Comparison of ENCODE assay signal across 1 fruit fly cellular context in genomic region chr2L:13191894-13192293, dm6.
TF ChIP-seq lines count a peak whose summit lies in the region.

TSS of gene CG16974 (minus strand) at chr2L:13191979.
TSS of gene Edem2 (plus strand) at chr2L:13192201.

TF ChIP-seq in whole organism, embryonic, 481 proteins besides CTCF, POLR2A, EP300 and RAD21 (continued from another document and continues in another):
- TF ChIP-seq Hmr (GFP tag; optimal IDR thresholded peaks at IDR 0.05; lab: Kevin White, UChicago) (no peak), ap (GFP tag; IDR thresholded peaks at IDR 0.05; lab: Robert Waterston, UW) (peak; percentile 63), Hmx (GFP tag; optimal IDR thresholded peaks at IDR 0.05; lab: Kevin White, UChicago) (no peak), crc (GFP tag; optimal IDR thresholded peaks at IDR 0.05; lab: Kevin White, UChicago) (no peak), CG9215 (GFP tag; IDR thresholded peaks at IDR 0.05; lab: Robert Waterston, UW) (peak; percentile 70), Elba2 (GFP tag; optimal IDR thresholded peaks at IDR 0.05; lab: Kevin White, UChicago) (peak; percentile 22), fd96Cb (tag; optimal IDR thresholded peaks at IDR 0.05; lab: Kevin White, UChicago) (peak; percentile 57), CG16779 (GFP tag; IDR thresholded peaks at IDR 0.05; lab: Robert Waterston, UW) (no peak), dm (GFP tag; optimal IDR thresholded peaks at IDR 0.05; lab: Kevin White, UChicago) (peak; percentile 5), Ssrp (tag; optimal IDR thresholded peaks at IDR 0.05; lab: Kevin White, UChicago) (peak; percentile 60), mirr (GFP tag; optimal IDR thresholded peaks at IDR 0.05; lab: Kevin White, UChicago) (no peak), CG13287 (GFP tag; IDR thresholded peaks at IDR 0.05; lab: Robert Waterston, UW; ENCODE audit: partially characterized antibody) (peak; percentile 34; the same call in 1 of the 2 replicates), Doc2 (GFP tag; IDR thresholded peaks at IDR 0.05; lab: Robert Waterston, UW) (no peak), CG2712 (tag; optimal IDR thresholded peaks at IDR 0.05; lab: Kevin White, UChicago) (no peak), wdn (GFP tag; IDR thresholded peaks at IDR 0.05; lab: Robert Waterston, UW) (peak; percentile 78), slou (GFP tag; optimal IDR thresholded peaks at IDR 0.05; lab: Kevin White, UChicago) (peak; percentile 70), Dfd (GFP tag; optimal IDR thresholded peaks at IDR 0.05; lab: Kevin White, UChicago) (no peak), Adf1 (GFP tag; IDR thresholded peaks at IDR 0.05; lab: Robert Waterston, UW) (peak; percentile 34; the same call in 1 of the 2 replicates), CG14965 (GFP tag; optimal IDR thresholded peaks at IDR 0.05; lab: Kevin White, UChicago; ENCODE audit: borderline replicate concordance) (no peak), CG6254 (GFP tag; optimal IDR thresholded peaks at IDR 0.05; lab: Kevin White, UChicago) (no peak), CG6683 (GFP tag; optimal IDR thresholded peaks at IDR 0.05; lab: Kevin White, UChicago) (peak; percentile 25), hb (GFP tag; IDR thresholded peaks at IDR 0.05; lab: Robert Waterston, UW; ENCODE audit: partially characterized antibody) (no peak), chinmo (GFP tag; IDR thresholded peaks at IDR 0.05; lab: Robert Waterston, UW; ENCODE audit: partially characterized antibody) (no peak), aop (GFP tag; IDR thresholded peaks at IDR 0.05; lab: Robert Waterston, UW) (no peak), CG12942 (GFP tag; optimal IDR thresholded peaks at IDR 0.05; lab: Kevin White, UChicago) (peak; percentile 74), MTF-1 (GFP tag; optimal IDR thresholded peaks at IDR 0.05; lab: Kevin White, UChicago; ENCODE audit: borderline replicate concordance) (no peak), stwl (tag; optimal IDR thresholded peaks at IDR 0.05; lab: Kevin White, UChicago) (peak; percentile 88), dmrt99B (tag; optimal IDR thresholded peaks at IDR 0.05; lab: Kevin White, UChicago) (no peak), nerfin-2 (GFP tag; IDR thresholded peaks at IDR 0.05; lab: Robert Waterston, UW; ENCODE audit: partially characterized antibody) (no peak), pb (GFP tag; optimal IDR thresholded peaks at IDR 0.05; lab: Kevin White, UChicago) (no peak), CG12219 (GFP tag; optimal IDR thresholded peaks at IDR 0.05; lab: Kevin White, UChicago) (no peak), CG10321 (GFP tag; IDR thresholded peaks at IDR 0.05; lab: Robert Waterston, UW) (no peak), hkb (optimal IDR thresholded peaks at IDR 0.05; lab: Kevin White, UChicago) (no peak), hkb (GFP tag; IDR thresholded peaks at IDR 0.05; lab: Robert Waterston, UW) (peak; percentile 69), cas (GFP tag; IDR thresholded peaks at IDR 0.05; lab: Robert Waterston, UW) (no peak), otp (GFP tag; IDR thresholded peaks at IDR 0.05; lab: Robert Waterston, UW) (0 out of 3 replicates have a peak, but pooled peaks have one; percentile 53), gem (tag; optimal IDR thresholded peaks at IDR 0.05; lab: Kevin White, UChicago) (no peak), CG2116 (GFP tag; optimal IDR thresholded peaks at IDR 0.05; lab: Kevin White, UChicago) (peak; percentile 74), gcm2 (GFP tag; optimal IDR thresholded peaks at IDR 0.05; lab: Kevin White, UChicago) (no peak), CG8290 (GFP tag; optimal IDR thresholded peaks at IDR 0.05; lab: Kevin White, UChicago) (no peak), CG8290 (tag; optimal IDR thresholded peaks at IDR 0.05; lab: Kevin White, UChicago) (no peak), CG13424 (tag; optimal IDR thresholded peaks at IDR 0.05; lab: Kevin White, UChicago) (peak; percentile 73), CG3407 (GFP tag; optimal IDR thresholded peaks at IDR 0.05; lab: Kevin White, UChicago) (no peak), Dad (GFP tag; optimal IDR thresholded peaks at IDR 0.05; lab: Kevin White, UChicago) (no peak), jumu (GFP tag; optimal IDR thresholded peaks at IDR 0.05; lab: Kevin White, UChicago) (peak; percentile 3), CG30020 (tag; optimal IDR thresholded peaks at IDR 0.05; lab: Kevin White, UChicago) (peak; percentile 66), Xbp1 (GFP tag; optimal IDR thresholded peaks at IDR 0.05; lab: Kevin White, UChicago) (peak; percentile 85), CG2199 (GFP tag; IDR thresholded peaks at IDR 0.05; lab: Robert Waterston, UW) (no peak), CG17186 (GFP tag; optimal IDR thresholded peaks at IDR 0.05; lab: Kevin White, UChicago) (peak; percentile 28), CG12391 (tag; optimal IDR thresholded peaks at IDR 0.05; lab: Kevin White, UChicago) (peak; percentile 91), CG18764 (GFP tag; optimal IDR thresholded peaks at IDR 0.05; lab: Kevin White, UChicago) (peak; percentile 74), CG31388 (GFP tag; optimal IDR thresholded peaks at IDR 0.05; lab: Kevin White, UChicago) (peak; percentile 33), fu2 (GFP tag; optimal IDR thresholded peaks at IDR 0.05; lab: Kevin White, UChicago) (no peak), vfl (GFP tag; optimal IDR thresholded peaks at IDR 0.05; lab: Kevin White, UChicago) (peak; percentile 70), Tbp (GFP tag; optimal IDR thresholded peaks at IDR 0.05; lab: Kevin White, UChicago) (no peak), Sox100B (GFP tag; optimal IDR thresholded peaks at IDR 0.05; lab: Kevin White, UChicago) (no peak), Mrtf (GFP tag; IDR thresholded peaks at IDR 0.05; lab: Robert Waterston, UW) (peak; percentile 52; the same call in 1 of the 3 replicates), btn (GFP tag; optimal IDR thresholded peaks at IDR 0.05; lab: Kevin White, UChicago) (no peak), CG17912 (GFP tag; optimal IDR thresholded peaks at IDR 0.05; lab: Kevin White, UChicago) (no peak), CG10274 (GFP tag; optimal IDR thresholded peaks at IDR 0.05; lab: Kevin White, UChicago) (no peak), CG7271 (tag; optimal IDR thresholded peaks at IDR 0.05; lab: Kevin White, UChicago) (peak; percentile 87), danr (GFP tag; IDR thresholded peaks at IDR 0.05; lab: Robert Waterston, UW) (peak; percentile 21; the same call in 1 of the 2 replicates), CG10979 (tag; optimal IDR thresholded peaks at IDR 0.05; lab: Kevin White, UChicago) (peak; percentile 60), NK7.1 (GFP tag; optimal IDR thresholded peaks at IDR 0.05; lab: Kevin White, UChicago) (no peak), sr (GFP tag; IDR thresholded peaks at IDR 0.05; lab: Robert Waterston, UW) (no peak), CG1024 (GFP tag; IDR thresholded peaks at IDR 0.05; lab: Robert Waterston, UW) (no peak), odd (GFP tag; optimal IDR thresholded peaks at IDR 0.05; lab: Kevin White, UChicago) (no peak), Hand (GFP tag; optimal IDR thresholded peaks at IDR 0.05; lab: Kevin White, UChicago) (no peak), CG12236 (GFP tag; optimal IDR thresholded peaks at IDR 0.05; lab: Kevin White, UChicago) (no peak), sqz (GFP tag; optimal IDR thresholded peaks at IDR 0.05; lab: Kevin White, UChicago) (no peak), ash1 (GFP tag; optimal IDR thresholded peaks at IDR 0.05; lab: Kevin White, UChicago) (no peak), crp (GFP tag; optimal IDR thresholded peaks at IDR 0.05; lab: Kevin White, UChicago) (peak in 1 of 2 experiments; percentile 73), dysf (GFP tag; IDR thresholded peaks at IDR 0.05; lab: Robert Waterston, UW) (peak; percentile 66; the same call in 1 of the 3 replicates), bsh (GFP tag; optimal IDR thresholded peaks at IDR 0.05; lab: Kevin White, UChicago) (no peak), CG9437 (GFP tag; optimal IDR thresholded peaks at IDR 0.05; lab: Kevin White, UChicago) (peak; percentile 25), crol (GFP tag; IDR thresholded peaks at IDR 0.05; lab: Robert Waterston, UW) (no peak), ro (GFP tag; IDR thresholded peaks at IDR 0.05; lab: Robert Waterston, UW) (no peak), E2f1 (GFP tag; IDR thresholded peaks at IDR 0.05; lab: Robert Waterston, UW) (peak; percentile 64), CG11247 (GFP tag; IDR thresholded peaks at IDR 0.05; lab: Robert Waterston, UW) (peak; percentile 47; the same call in 1 of the 2 replicates), HLH54F (GFP tag; optimal IDR thresholded peaks at IDR 0.05; lab: Kevin White, UChicago) (peak; percentile 12), lola (GFP tag; optimal IDR thresholded peaks at IDR 0.05; lab: Kevin White, UChicago) (peak in 1 of 3 experiments; percentile 66), insv (GFP tag; optimal IDR thresholded peaks at IDR 0.05; lab: Kevin White, UChicago) (peak in 1 of 2 experiments; percentile 55), disco-r (GFP tag; optimal IDR thresholded peaks at IDR 0.05; lab: Kevin White, UChicago) (no peak), shn (GFP tag; optimal IDR thresholded peaks at IDR 0.05; lab: Kevin White, UChicago) (no peak), Bteb2 (GFP tag; optimal IDR thresholded peaks at IDR 0.05; lab: Kevin White, UChicago) (peak; percentile 8), CG17361 (GFP tag; IDR thresholded peaks at IDR 0.05; lab: Robert Waterston, UW) (no peak), CG1647 (GFP tag; optimal IDR thresholded peaks at IDR 0.05; lab: Kevin White, UChicago) (peak; percentile 39), CG2120 (GFP tag; optimal IDR thresholded peaks at IDR 0.05; lab: Kevin White, UChicago) (peak; percentile 80), CG17802 (tag; optimal IDR thresholded peaks at IDR 0.05; lab: Kevin White, UChicago) (peak; percentile 20), esg (GFP tag; conservative IDR thresholded peaks at IDR 0.05; lab: Robert Waterston, UW) (peak; percentile 65), trem (tag; optimal IDR thresholded peaks at IDR 0.05; lab: Kevin White, UChicago) (peak; percentile 87), NC2α (GFP tag; optimal IDR thresholded peaks at IDR 0.05; lab: Kevin White, UChicago) (no peak), CG14050 (GFP tag; IDR thresholded peaks at IDR 0.05; lab: Robert Waterston, UW) (peak; percentile 44; the same call in 2 of the 3 replicates), CG10543 (GFP tag; optimal IDR thresholded peaks at IDR 0.05; lab: Kevin White, UChicago) (no peak), Atf-2 (GFP tag; optimal IDR thresholded peaks at IDR 0.05; lab: Kevin White, UChicago) (no peak), Trl (optimal IDR thresholded peaks at IDR 0.05; lab: Kevin White, UChicago) (no peak), Trl (GFP tag; optimal IDR thresholded peaks at IDR 0.05; lab: Kevin White, UChicago) (no peak), onecut (GFP tag; IDR thresholded peaks at IDR 0.05; lab: Robert Waterston, UW) (no peak), tgo (GFP tag; IDR thresholded peaks at IDR 0.05; lab: Robert Waterston, UW) (peak; percentile 81), kah (GFP tag; optimal IDR thresholded peaks at IDR 0.05; lab: Kevin White, UChicago) (no peak), nau (GFP tag; optimal IDR thresholded peaks at IDR 0.05; lab: Kevin White, UChicago) (no peak), Scr (GFP tag; IDR thresholded peaks at IDR 0.05; lab: Robert Waterston, UW; ENCODE audit: partially characterized antibody) (peak; percentile 32), CG11085 (GFP tag; IDR thresholded peaks at IDR 0.05; lab: Robert Waterston, UW) (no peak; the same call in 1 of the 2 replicates), CG8359 (GFP tag; optimal IDR thresholded peaks at IDR 0.05; lab: Kevin White, UChicago; ENCODE audit: borderline replicate concordance) (no peak), Side (GFP tag; optimal IDR thresholded peaks at IDR 0.05; lab: Kevin White, UChicago) (no peak), CG2889 (GFP tag; IDR thresholded peaks at IDR 0.05; lab: Robert Waterston, UW) (peak; percentile 40; the same call in 1 of the 3 replicates), z (GFP tag; IDR thresholded peaks at IDR 0.05; lab: Robert Waterston, UW) (no peak), H2.0 (GFP tag; IDR thresholded peaks at IDR 0.05; lab: Robert Waterston, UW) (peak; percentile 66), repo (GFP tag; optimal IDR thresholded peaks at IDR 0.05; lab: Kevin White, UChicago) (no peak), Antp (GFP tag; optimal IDR thresholded peaks at IDR 0.05; lab: Kevin White, UChicago) (no peak), Rx (GFP tag; IDR thresholded peaks at IDR 0.05; lab: Robert Waterston, UW) (peak; percentile 49), ham (GFP tag; IDR thresholded peaks at IDR 0.05; lab: Robert Waterston, UW) (no peak), CG4282 (GFP tag; optimal IDR thresholded peaks at IDR 0.05; lab: Kevin White, UChicago) (no peak), CG8765 (GFP tag; IDR thresholded peaks at IDR 0.05; lab: Robert Waterston, UW) (peak; percentile 46; the same call in 1 of the 2 replicates), sima (GFP tag; optimal IDR thresholded peaks at IDR 0.05; lab: Kevin White, UChicago) (no peak), CG3847 (GFP tag; IDR thresholded peaks at IDR 0.05; lab: Robert Waterston, UW) (peak; percentile 84), CG6813 (GFP tag; optimal IDR thresholded peaks at IDR 0.05; lab: Kevin White, UChicago) (no peak), Myb (GFP tag; optimal IDR thresholded peaks at IDR 0.05; lab: Kevin White, UChicago) (no peak), chm (GFP tag; IDR thresholded peaks at IDR 0.05; lab: Robert Waterston, UW) (no peak), Pdp1 (GFP tag; optimal IDR thresholded peaks at IDR 0.05; lab: Kevin White, UChicago) (peak in 1 of 2 experiments; percentile 39), CG33213 (GFP tag; optimal IDR thresholded peaks at IDR 0.05; lab: Kevin White, UChicago) (no peak), CG3281 (GFP tag; optimal IDR thresholded peaks at IDR 0.05; lab: Kevin White, UChicago) (no peak), CG13894 (tag; optimal IDR thresholded peaks at IDR 0.05; lab: Kevin White, UChicago) (no peak), CG10654 (GFP tag; optimal IDR thresholded peaks at IDR 0.05; lab: Kevin White, UChicago) (peak; percentile 73), CG30431 (GFP tag; optimal IDR thresholded peaks at IDR 0.05; lab: Kevin White, UChicago) (peak; percentile 4), CoRest (tag; optimal IDR thresholded peaks at IDR 0.05; lab: Kevin White, UChicago) (no peak), gt (GFP tag; IDR thresholded peaks at IDR 0.05; lab: Robert Waterston, UW) (no peak), CG10267 (tag; optimal IDR thresholded peaks at IDR 0.05; lab: Kevin White, UChicago) (peak; percentile 97), pzg (GFP tag; optimal IDR thresholded peaks at IDR 0.05; lab: Kevin White, UChicago) (peak; percentile 77), Nf-YC (tag; optimal IDR thresholded peaks at IDR 0.05; lab: Kevin White, UChicago) (peak; percentile 74), CG6272 (GFP tag; IDR thresholded peaks at IDR 0.05; lab: Robert Waterston, UW) (peak; percentile 67; the same call in 1 of the 2 replicates), bbx (GFP tag; IDR thresholded peaks at IDR 0.05; lab: Robert Waterston, UW; ENCODE audit: partially characterized antibody) (no peak), Opbp (GFP tag; IDR thresholded peaks at IDR 0.05; lab: Robert Waterston, UW; ENCODE audit: partially characterized antibody) (no peak)
